Fruit fly (Drosophila melanogaster) whole organism, wandering third instar larva: ENCODE data around the gene Diap1.

Experiments used
- Abd-B ChIP-seq: fragments of >200 bp; optimal IDR thresholded peaks from 2 replicates; lab custom pipeline; 2017; ENCODE audit warnings: missing biosample characterization, missing genetic modification characterization
- CG32264 ChIP-seq: fragments of 200-800 bp; sonication (Bioruptor generic); optimal IDR thresholded peaks from 2 replicates; lab custom pipeline; 2016; ENCODE audit warnings: missing biosample characterization, missing genetic modification characterization
- CG9705 ChIP-seq: fragments of 200-800 bp; sonication (Bioruptor generic); optimal IDR thresholded peaks from 2 replicates; lab custom pipeline; 2018; ENCODE audit warnings: missing biosample characterization, mild to moderate bottlenecking, missing genetic modification characterization
- CrebA ChIP-seq: fragments of 200-800 bp; sonication (Bioruptor generic); optimal IDR thresholded peaks from 2 replicates; lab custom pipeline; 2016; ENCODE audit warnings: missing biosample characterization, mild to moderate bottlenecking, missing genetic modification characterization, borderline replicate concordance
- Dfd ChIP-seq: fragments of >200 bp; optimal IDR thresholded peaks from 2 replicates; lab custom pipeline; 2017; ENCODE audit warnings: missing biosample characterization, missing genetic modification characterization
- Dif ChIP-seq: fragments of 200-275, 200-300 bp; sonication (Bioruptor generic); optimal IDR thresholded peaks from 2 replicates; lab custom pipeline; 2018; ENCODE audit warnings: missing biosample characterization, missing genetic modification characterization; ENCODE audit not compliant: partially characterized antibody
- GATAd ChIP-seq: sonication (Bioruptor generic); optimal IDR thresholded peaks from 2 replicates; lab custom pipeline; 2016; ENCODE audit warnings: missing biosample characterization, missing genetic modification characterization
- HLH106 ChIP-seq: fragments of 200-800 bp; optimal IDR thresholded peaks from 3 replicates; lab custom pipeline; 2019; ENCODE audit warnings: missing biosample characterization, mild to moderate bottlenecking, missing genetic modification characterization, moderate library complexity
- Hnf4 ChIP-seq: fragments of 200-800 bp; sonication (Bioruptor generic); optimal IDR thresholded peaks from 2 replicates; lab custom pipeline; 2016; ENCODE audit warnings: missing biosample characterization, mild to moderate bottlenecking, missing genetic modification characterization
- Hr78 ChIP-seq: fragments of >200 bp; optimal IDR thresholded peaks from 2 replicates; lab custom pipeline; 2017; ENCODE audit warnings: missing biosample characterization, missing genetic modification characterization
- Hr83 ChIP-seq: fragments of 200-300 bp; sonication (Bioruptor generic); optimal IDR thresholded peaks from 2 replicates; lab custom pipeline; 2016; ENCODE audit warnings: missing biosample characterization, mild to moderate bottlenecking, missing genetic modification characterization, moderate library complexity; ENCODE audit not compliant: poor library complexity, severe bottlenecking
- Jra ChIP-seq: sonication (Bioruptor generic); optimal IDR thresholded peaks from 2 replicates; lab custom pipeline; 2016; ENCODE audit warnings: missing biosample characterization, missing genetic modification characterization
- Mio ChIP-seq: sonication (Bioruptor generic); optimal IDR thresholded peaks from 2 replicates; lab custom pipeline; 2016; ENCODE audit warnings: missing biosample characterization, missing genetic modification characterization
- Myc ChIP-seq: fragments of >200 bp; optimal IDR thresholded peaks from 2 replicates; lab custom pipeline; 2017
- N ChIP-seq: fragments of >200 bp; optimal IDR thresholded peaks from 2 replicates; lab custom pipeline; 2018; ENCODE audit warnings: missing biosample characterization, missing external identifiers, missing genetic modification characterization
- OdsH ChIP-seq: fragments of 200-800 bp; sonication (Bioruptor generic); optimal IDR thresholded peaks from 2 replicates; lab custom pipeline; 2016; ENCODE audit warnings: missing biosample characterization, mild to moderate bottlenecking, missing genetic modification characterization
- Rel ChIP-seq, 2 experiments: fragments of 200-800 bp; sonication (Bioruptor generic) in 1 of 2; optimal IDR thresholded peaks; 2 replicates in 1 of 2; 3 replicates in 1 of 2; lab custom pipeline; 2016 to 2019; ENCODE audit warnings: mild to moderate bottlenecking in 2 of 2, missing biosample characterization in 2 of 2, missing genetic modification characterization in 2 of 2, moderate library complexity in 1 of 2
- Sp1 ChIP-seq: fragments of 200-800 bp; sonication (Bioruptor generic); optimal IDR thresholded peaks from 3 replicates; lab custom pipeline; 2019; ENCODE audit warnings: missing biosample characterization, mild to moderate bottlenecking, missing genetic modification characterization, moderate library complexity
- Vsx2 ChIP-seq: fragments of 200-300, 225-300 bp; sonication (Bioruptor generic); optimal IDR thresholded peaks from 2 replicates; lab custom pipeline; 2018; ENCODE audit warnings: missing biosample characterization, missing genetic modification characterization; ENCODE audit not compliant: partially characterized antibody
- br ChIP-seq: fragments of 200-800 bp; sonication (Bioruptor generic); optimal IDR thresholded peaks from 2 replicates; lab custom pipeline; 2016; ENCODE audit warnings: missing biosample characterization, missing genetic modification characterization
- brk ChIP-seq: fragments of 200-800 bp; sonication (Bioruptor generic); optimal IDR thresholded peaks from 2 replicates; lab custom pipeline; 2016; ENCODE audit warnings: missing biosample characterization, mild to moderate bottlenecking, missing genetic modification characterization
- dl ChIP-seq, 2 experiments: fragments of 175-275, 200-275 bp in 1 of 2; fragments of 200-275 bp in 1 of 2; sonication (Bioruptor generic); optimal IDR thresholded peaks; lab custom pipeline; 2018; ENCODE audit warnings: mild to moderate bottlenecking in 2 of 2, missing biosample characterization in 2 of 2, missing genetic modification characterization in 2 of 2, moderate library complexity in 2 of 2; ENCODE audit not compliant: partially characterized antibody in 2 of 2, insufficient read depth in 1 of 2
- dmrt93B ChIP-seq: fragments of 200-800 bp; sonication (Bioruptor generic); optimal IDR thresholded peaks from 2 replicates; lab custom pipeline; 2018; ENCODE audit warnings: missing biosample characterization, mild to moderate bottlenecking, missing genetic modification characterization
- dsf ChIP-seq: sonication (Bioruptor generic); optimal IDR thresholded peaks from 2 replicates; lab custom pipeline; 2016; ENCODE audit warnings: missing biosample characterization, missing genetic modification characterization, borderline replicate concordance
- ey ChIP-seq: fragments of 200-800 bp; sonication (Bioruptor generic); optimal IDR thresholded peaks from 2 replicates; lab custom pipeline; 2016; ENCODE audit warnings: missing biosample characterization, missing genetic modification characterization
- foxo ChIP-seq, 2 experiments: fragments of 200-800 bp; sonication (Bioruptor generic); optimal IDR thresholded peaks; 2 replicates in 1 of 2; 3 replicates in 1 of 2; lab custom pipeline; 2016 to 2017; ENCODE audit warnings: missing biosample characterization in 2 of 2, missing genetic modification characterization in 2 of 2
- fru ChIP-seq: fragments of 200-800 bp; sonication (Bioruptor generic); optimal IDR thresholded peaks from 3 replicates; lab custom pipeline; 2016; ENCODE audit warnings: missing biosample characterization, mild to moderate bottlenecking, missing genetic modification characterization
- h ChIP-seq: fragments of 200-800 bp; sonication (Bioruptor generic); optimal IDR thresholded peaks from 3 replicates; lab custom pipeline; 2016; ENCODE audit warnings: missing biosample characterization, mild to moderate bottlenecking, missing genetic modification characterization
- jim ChIP-seq: fragments of 175-275, 200-325 bp; sonication (Bioruptor generic); optimal IDR thresholded peaks from 2 replicates; lab custom pipeline; 2016; ENCODE audit warnings: missing biosample characterization, mild to moderate bottlenecking, missing genetic modification characterization
- lola ChIP-seq: fragments of >200 bp; optimal IDR thresholded peaks from 2 replicates; lab custom pipeline; 2017; ENCODE audit warnings: missing biosample characterization, missing genetic modification characterization
- psq ChIP-seq: fragments of 200-800 bp; sonication (Bioruptor generic); optimal IDR thresholded peaks from 3 replicates; lab custom pipeline; 2017; ENCODE audit warnings: missing biosample characterization, mild to moderate bottlenecking, missing genetic modification characterization, moderate library complexity
- rgr ChIP-seq: fragments of 200-800 bp; sonication (Bioruptor generic); optimal IDR thresholded peaks from 3 replicates; lab custom pipeline; 2016; ENCODE audit warnings: missing biosample characterization, mild to moderate bottlenecking, missing genetic modification characterization
- sage ChIP-seq: fragments of 200-800 bp; sonication (Bioruptor generic); optimal IDR thresholded peaks from 2 replicates; lab custom pipeline; 2016; ENCODE audit warnings: missing biosample characterization, mild to moderate bottlenecking, missing genetic modification characterization
- sv ChIP-seq: fragments of 200-800 bp; sonication (Bioruptor generic); optimal IDR thresholded peaks from 3 replicates; lab custom pipeline; 2016; ENCODE audit warnings: missing biosample characterization, missing genetic modification characterization
- usp ChIP-seq: fragments of >200 bp; optimal IDR thresholded peaks from 2 replicates; lab custom pipeline; 2017; ENCODE audit warnings: missing biosample characterization, missing genetic modification characterization

Diap1 gene

dm6 chr3L:16027163-16027633 lies 23.6 kb downstream of the Diap1 start:
- TF ChIP-seq ey (GFP tag; lab: Kevin White, UChicago): peak; percentile 0
- no peak for TF ChIP-seq sage
- peak; percentile 39 for TF ChIP-seq fru
- no peak for TF ChIP-seq Abd-B (GFP tag; lab: Kevin White, UChicago)
- no peak for TF ChIP-seq Rel (GFP tag; optimal IDR thresholded peaks at IDR 0.05; lab: Kevin White, UChicago)
- TF ChIP-seq Rel (tag; optimal IDR thresholded peaks at IDR 0.05; lab: Kevin White, UChicago): no peak
- TF ChIP-seq Sp1 (GFP tag; lab: Kevin White, UChicago): peak; percentile 49
- no peak for TF ChIP-seq GATAd (GFP tag; lab: Kevin White, UChicago)
- TF ChIP-seq Hr83 (GFP tag; lab: Kevin White, UChicago): peak; percentile 19
- TF ChIP-seq h (GFP tag; lab: Kevin White, UChicago): peak; percentile 54
- TF ChIP-seq N (GFP tag; lab: Kevin White, UChicago): no peak
- peak; percentile 10 for TF ChIP-seq OdsH
- no peak for TF ChIP-seq lola (GFP tag; lab: Kevin White, UChicago)
- no peak for TF ChIP-seq CrebA
- TF ChIP-seq dl (GFP tag; optimal IDR thresholded peaks at IDR 0.05; lab: Kevin White, UChicago; ENCODE audit: insufficient read depth in 1 of 2, partially characterized antibody in 2 of 2): no peak
- no peak for TF ChIP-seq Hnf4 (GFP tag; lab: Kevin White, UChicago)
- TF ChIP-seq usp (GFP tag; lab: Kevin White, UChicago): no peak
- peak in 1 of 2 experiments; percentile 45 for TF ChIP-seq foxo (GFP tag; optimal IDR thresholded peaks at IDR 0.05; lab: Kevin White, UChicago)
- no peak for TF ChIP-seq Myc (lab: Kevin White, UChicago)
- TF ChIP-seq rgr (GFP tag; lab: Kevin White, UChicago): peak; percentile 24
- no peak for TF ChIP-seq HLH106 (tag; lab: Kevin White, UChicago)
- no peak for TF ChIP-seq Hr78
- TF ChIP-seq Dif (GFP tag; lab: Kevin White, UChicago): no peak
- peak; percentile 13 for TF ChIP-seq dmrt93B
- peak; percentile 1 for TF ChIP-seq sv (GFP tag; lab: Kevin White, UChicago)
- TF ChIP-seq Mio (GFP tag; lab: Kevin White, UChicago): no peak
- TF ChIP-seq br (GFP tag; lab: Kevin White, UChicago): peak; percentile 58
- peak; percentile 13 for TF ChIP-seq psq
- TF ChIP-seq Jra (GFP tag; lab: Kevin White, UChicago): no peak
- no peak for TF ChIP-seq jim
- TF ChIP-seq Vsx2 (GFP tag; lab: Kevin White, UChicago): no peak

- no peak for TF ChIP-seq Mio (GFP tag; lab: Kevin White, UChicago)
- TF ChIP-seq Rel (GFP tag; optimal IDR thresholded peaks at IDR 0.05; lab: Kevin White, UChicago): no peak
- no peak for TF ChIP-seq Rel (tag; optimal IDR thresholded peaks at IDR 0.05; lab: Kevin White, UChicago)
- peak; percentile 51 for TF ChIP-seq br (GFP tag; lab: Kevin White, UChicago)
- no peak for TF ChIP-seq brk
- no peak for TF ChIP-seq lola (GFP tag; lab: Kevin White, UChicago)
- TF ChIP-seq sage: no peak
- peak; percentile 15 for TF ChIP-seq sv (GFP tag; lab: Kevin White, UChicago)
- peak; percentile 40 for TF ChIP-seq Hnf4 (GFP tag; lab: Kevin White, UChicago)
- TF ChIP-seq fru: peak; percentile 23
- TF ChIP-seq h (GFP tag; lab: Kevin White, UChicago): peak; percentile 51
- no peak for TF ChIP-seq GATAd (GFP tag; lab: Kevin White, UChicago)
- no peak for TF ChIP-seq Dif (GFP tag; lab: Kevin White, UChicago)
- no peak for TF ChIP-seq usp (GFP tag; lab: Kevin White, UChicago)
- TF ChIP-seq ey (GFP tag; lab: Kevin White, UChicago): no peak
- TF ChIP-seq CG9705: peak; percentile 1
- no peak for TF ChIP-seq Abd-B (GFP tag; lab: Kevin White, UChicago)
- TF ChIP-seq HLH106 (tag; lab: Kevin White, UChicago): peak; percentile 0
- peak; percentile 39 for TF ChIP-seq OdsH
- TF ChIP-seq jim: peak; percentile 29
- TF ChIP-seq psq: peak; percentile 25
- peak; percentile 60 for TF ChIP-seq rgr (GFP tag; lab: Kevin White, UChicago)
- no peak for TF ChIP-seq Vsx2 (GFP tag; lab: Kevin White, UChicago)
- TF ChIP-seq CrebA: no peak
- TF ChIP-seq N (GFP tag; lab: Kevin White, UChicago): no peak
- no peak for TF ChIP-seq dl (GFP tag; optimal IDR thresholded peaks at IDR 0.05; lab: Kevin White, UChicago; ENCODE audit: insufficient read depth in 1 of 2, partially characterized antibody in 2 of 2)
- TF ChIP-seq Hr83 (GFP tag; lab: Kevin White, UChicago): peak; percentile 22
- TF ChIP-seq Dfd (GFP tag; lab: Kevin White, UChicago): no peak
- TF ChIP-seq Myc (lab: Kevin White, UChicago): no peak
- TF ChIP-seq foxo (GFP tag; optimal IDR thresholded peaks at IDR 0.05; lab: Kevin White, UChicago): peak in 1 of 2 experiments; percentile 25
- no peak for TF ChIP-seq Jra (GFP tag; lab: Kevin White, UChicago)
- TF ChIP-seq Hr78: no peak
- no peak for TF ChIP-seq dsf (GFP tag; lab: Kevin White, UChicago)
- TF ChIP-seq dmrt93B: peak; percentile 32
- TF ChIP-seq Sp1 (GFP tag; lab: Kevin White, UChicago): peak; percentile 33
- no peak for TF ChIP-seq CG32264 (GFP tag; lab: Kevin White, UChicago)
Observed at dm6 chr3L:16026065-16026789, 24.6 kb downstream of the Diap1 start.
